Fruit fly (Drosophila melanogaster): Measurements from ENCODE around the gene CG4199.

Gene CG4199

dm6 chrX:2121716-2122601 lies 48.7 kb upstream of the CG4199 start (continued):
- TF ChIP-seq CG31388 (GFP tag; optimal IDR thresholded peaks at IDR 0.05) (no peak), CG13775 (GFP tag; optimal IDR thresholded peaks at IDR 0.05) (no peak), CG11398 (GFP tag; optimal IDR thresholded peaks at IDR 0.05) (no peak), CG30403 (GFP tag; optimal IDR thresholded peaks at IDR 0.05) (peak; percentile 18), ken (GFP tag; IDR thresholded peaks at IDR 0.05) (peak; percentile 51; the same call in 1 of the 3 replicates), Chrac-16 (GFP tag; optimal IDR thresholded peaks at IDR 0.05) (peak; percentile 4), C15 (GFP tag; IDR thresholded peaks at IDR 0.05) (no peak), MESR4 (GFP tag; optimal IDR thresholded peaks at IDR 0.05) (no peak), Blimp-1 (GFP tag; optimal IDR thresholded peaks at IDR 0.05) (peak; percentile 75), Atf3 (GFP tag; optimal IDR thresholded peaks at IDR 0.05) (no peak), CG8944 (GFP tag; optimal IDR thresholded peaks at IDR 0.05) (no peak), CG8290 (GFP tag; optimal IDR thresholded peaks at IDR 0.05) (no peak), CG8290 (tag; optimal IDR thresholded peaks at IDR 0.05) (peak in 1 of 2 experiments; percentile 7), CG1233 (GFP tag; optimal IDR thresholded peaks at IDR 0.05) (peak; percentile 26), TFAM (GFP tag; optimal IDR thresholded peaks at IDR 0.05) (no peak), zfh1 (GFP tag; IDR thresholded peaks at IDR 0.05) (peak; percentile 36; the same call in 1 of the 3 replicates), onecut (GFP tag; IDR thresholded peaks at IDR 0.05) (peak; percentile 6; the same call in 1 of the 2 replicates), row (GFP tag; IDR thresholded peaks at IDR 0.05) (peak; percentile 63), Ssrp (tag; optimal IDR thresholded peaks at IDR 0.05) (peak; percentile 32), Hr3 (GFP tag; optimal IDR thresholded peaks at IDR 0.05) (peak; percentile 28), Oli (tag; optimal IDR thresholded peaks at IDR 0.05) (peak; percentile 32), Dek (tag; optimal IDR thresholded peaks at IDR 0.05) (peak; percentile 6), stwl (tag; optimal IDR thresholded peaks at IDR 0.05) (no peak), lov (optimal IDR thresholded peaks at IDR 0.05) (no peak), lov (GFP tag; IDR thresholded peaks at IDR 0.05) (0 out of 3 replicates have a peak, but pooled peaks have one; percentile 11), CG8924 (tag; optimal IDR thresholded peaks at IDR 0.05) (no peak), tin (GFP tag; optimal IDR thresholded peaks at IDR 0.05) (peak; percentile 20), CG11695 (GFP tag; IDR thresholded peaks at IDR 0.05) (0 out of 3 replicates have a peak, but pooled peaks have one; percentile 43), CG15696 (tag; optimal IDR thresholded peaks at IDR 0.05) (peak; percentile 27), CG17361 (GFP tag; IDR thresholded peaks at IDR 0.05) (peak; percentile 63; the same call in 2 of the 3 replicates), p53 (GFP tag; optimal IDR thresholded peaks at IDR 0.05) (no peak), chm (GFP tag; IDR thresholded peaks at IDR 0.05) (peak; percentile 35; the same call in 1 of the 2 replicates), Asciz (GFP tag; optimal IDR thresholded peaks at IDR 0.05) (peak; percentile 13), CG17912 (GFP tag; optimal IDR thresholded peaks at IDR 0.05) (no peak), CG18619 (GFP tag; optimal IDR thresholded peaks at IDR 0.05) (peak; percentile 7), chn (GFP tag; optimal IDR thresholded peaks at IDR 0.05) (peak; percentile 19), nerfin-1 (tag; optimal IDR thresholded peaks at IDR 0.05) (no peak), CG13424 (tag; optimal IDR thresholded peaks at IDR 0.05) (peak; percentile 39), HLH4C (GFP tag; IDR thresholded peaks at IDR 0.05; ENCODE audit: partially characterized antibody) (no peak), Med (GFP tag) (peak; percentile 84), CG7556 (GFP tag; optimal IDR thresholded peaks at IDR 0.05) (peak; percentile 39), CG2712 (tag; optimal IDR thresholded peaks at IDR 0.05) (peak; percentile 58), sc (optimal IDR thresholded peaks at IDR 0.05) (no peak), sc (GFP tag; optimal IDR thresholded peaks at IDR 0.05) (peak; percentile 37), chif (GFP tag; optimal IDR thresholded peaks at IDR 0.05) (peak in 1 of 2 experiments; percentile 38), bsh (GFP tag; optimal IDR thresholded peaks at IDR 0.05) (peak; percentile 23 to 61), Dfd (GFP tag; optimal IDR thresholded peaks at IDR 0.05) (no peak), Hsf (GFP tag; optimal IDR thresholded peaks at IDR 0.05) (peak; percentile 17), Ets65A (GFP tag) (peak; percentile 92)

All from whole organism, embryonic.